Fruit fly (Drosophila melanogaster): ENCODE measurements around the gene mRpL38.

Gene mRpL38

DNA sequence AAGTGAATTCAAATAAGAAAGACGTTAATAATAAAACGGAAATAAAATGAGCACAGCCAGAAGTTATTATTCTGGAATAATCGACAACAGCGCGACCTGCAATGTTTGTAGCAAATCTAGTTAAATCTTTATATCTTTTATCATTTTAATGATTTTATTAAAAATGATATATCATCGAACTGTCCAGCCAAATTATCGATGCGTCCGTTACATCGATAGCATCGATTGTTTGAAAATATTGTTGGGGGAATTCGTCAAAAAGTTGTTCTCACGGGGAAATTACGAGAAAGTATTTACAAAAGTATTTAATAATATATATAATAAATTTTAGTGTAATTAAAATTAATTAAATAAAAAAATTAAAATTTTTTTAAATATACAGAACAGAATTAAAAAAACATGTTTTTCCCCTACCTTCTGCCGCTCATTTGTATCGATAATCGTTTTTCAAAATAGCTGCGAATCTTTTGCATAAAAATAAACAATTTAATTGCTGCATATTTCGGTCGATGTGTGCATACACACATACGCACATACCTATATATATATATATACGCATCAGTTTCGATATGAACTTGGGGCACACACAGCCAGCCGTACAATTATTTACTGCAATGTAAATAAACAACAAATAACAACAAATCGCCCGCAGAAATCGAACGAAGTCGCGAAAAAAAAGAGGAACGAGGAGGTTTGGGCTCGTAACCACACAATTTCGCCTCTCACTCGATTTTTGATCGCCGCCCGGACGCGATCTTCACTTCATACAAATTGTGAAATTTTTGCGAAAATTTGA is 17.1 kb downstream of the mRpL38 start, which contains the start of gene CG32599 (continued):
- TF ChIP-seq prd (optimal IDR thresholded peaks at IDR 0.05), result no peak
- TF ChIP-seq prd (GFP tag; IDR thresholded peaks at IDR 0.05), result peak; percentile 67; the same call in 2 of the 3 replicates
- TF ChIP-seq CG4730 (GFP tag; IDR thresholded peaks at IDR 0.05), result peak; percentile 42; the same call in 1 of the 2 replicates
- peak; percentile 19; the same call in 1 of the 3 replicates for TF ChIP-seq ci (GFP tag; IDR thresholded peaks at IDR 0.05)
- no peak for TF ChIP-seq ATbp (GFP tag; optimal IDR thresholded peaks at IDR 0.05)
- peak; percentile 23; the same call in 1 of the 3 replicates for TF ChIP-seq B-H1 (GFP tag; IDR thresholded peaks at IDR 0.05)
- TF ChIP-seq ara (GFP tag; IDR thresholded peaks at IDR 0.05), result peak; percentile 58; the same call in 1 of the 2 replicates
- peak; percentile 53 for TF ChIP-seq stwl (tag; optimal IDR thresholded peaks at IDR 0.05)
- no peak for TF ChIP-seq CG16863 (GFP tag; optimal IDR thresholded peaks at IDR 0.05)
- peak; percentile 36 for TF ChIP-seq PHDP (tag; optimal IDR thresholded peaks at IDR 0.05)
- peak; percentile 31; the same call in 1 of the 2 replicates for TF ChIP-seq al (GFP tag; IDR thresholded peaks at IDR 0.05)
- peak; percentile 61 for TF ChIP-seq nerfin-2 (GFP tag; IDR thresholded peaks at IDR 0.05; ENCODE audit: partially characterized antibody)
- peak; percentile 45 for TF ChIP-seq CG15269 (tag; optimal IDR thresholded peaks at IDR 0.05)
- TF ChIP-seq CG7987 (GFP tag; optimal IDR thresholded peaks at IDR 0.05), result no peak
- peak; percentile 55 for TF ChIP-seq CoRest (tag; optimal IDR thresholded peaks at IDR 0.05)
- TF ChIP-seq cg (GFP tag; optimal IDR thresholded peaks at IDR 0.05), result no peak
- TF ChIP-seq fd96Cb (tag; optimal IDR thresholded peaks at IDR 0.05), result peak; percentile 29
- TF ChIP-seq Bgb (GFP tag; IDR thresholded peaks at IDR 0.05; ENCODE audit: partially characterized antibody), result peak; percentile 63
- 0 out of 3 replicates have a peak, but pooled peaks have one; percentile 40 for TF ChIP-seq Doc3 (GFP tag; IDR thresholded peaks at IDR 0.05; ENCODE audit: partially characterized antibody)
- peak; percentile 51 for TF ChIP-seq tgo (GFP tag; IDR thresholded peaks at IDR 0.05)
- peak; percentile 21 for TF ChIP-seq dmrt99B (tag; optimal IDR thresholded peaks at IDR 0.05)
- TF ChIP-seq eyg (GFP tag; optimal IDR thresholded peaks at IDR 0.05), result no peak
- TF ChIP-seq ap (GFP tag; IDR thresholded peaks at IDR 0.05), result peak; percentile 55
- no peak for TF ChIP-seq CG33557 (GFP tag; optimal IDR thresholded peaks at IDR 0.05)
- peak; percentile 27 for TF ChIP-seq gfzf (GFP tag; optimal IDR thresholded peaks at IDR 0.05)
- peak in 1 of 3 experiments; percentile 16 for TF ChIP-seq lola (GFP tag; optimal IDR thresholded peaks at IDR 0.05)
- TF ChIP-seq lab (GFP tag; optimal IDR thresholded peaks at IDR 0.05), result peak; percentile 27
- TF ChIP-seq Myb (GFP tag; optimal IDR thresholded peaks at IDR 0.05), result peak; percentile 51
- TF ChIP-seq CG34224 (GFP tag; IDR thresholded peaks at IDR 0.05; ENCODE audit: partially characterized antibody), result peak; percentile 54; the same call in 1 of the 3 replicates
- peak; percentile 43; the same call in 1 of the 2 replicates for TF ChIP-seq CG1024 (GFP tag; IDR thresholded peaks at IDR 0.05)
- peak; percentile 10 for TF ChIP-seq CG18599 (GFP tag; optimal IDR thresholded peaks at IDR 0.05)
- peak; percentile 41; the same call in 1 of the 3 replicates for TF ChIP-seq CG17361 (GFP tag; IDR thresholded peaks at IDR 0.05)
- TF ChIP-seq Ptx1 (GFP tag; IDR thresholded peaks at IDR 0.05), result peak; percentile 66
- no peak for TF ChIP-seq CG3726 (GFP tag; IDR thresholded peaks at IDR 0.05)
- peak; percentile 43 for TF ChIP-seq CG17359 (tag; optimal IDR thresholded peaks at IDR 0.05)
- TF ChIP-seq CG10267 (tag; optimal IDR thresholded peaks at IDR 0.05), result peak; percentile 44
- no peak for TF ChIP-seq CG12299 (tag; optimal IDR thresholded peaks at IDR 0.05)
- peak; percentile 62 for TF ChIP-seq Xrp1 (GFP tag; IDR thresholded peaks at IDR 0.05)
- peak; percentile 40 for TF ChIP-seq Ssrp (tag; optimal IDR thresholded peaks at IDR 0.05)
- peak; percentile 21 for TF ChIP-seq CG15696 (tag; optimal IDR thresholded peaks at IDR 0.05)
- TF ChIP-seq CG2129 (GFP tag; IDR thresholded peaks at IDR 0.05; ENCODE audit: partially characterized antibody), result no peak; the same call in 1 of the 2 replicates
- no peak for TF ChIP-seq CG4854 (GFP tag; optimal IDR thresholded peaks at IDR 0.05)
- TF ChIP-seq Sox100B (GFP tag; optimal IDR thresholded peaks at IDR 0.05), result peak; percentile 27
- TF ChIP-seq CG12391 (tag; optimal IDR thresholded peaks at IDR 0.05), result peak; percentile 62
- TF ChIP-seq ase (GFP tag; IDR thresholded peaks at IDR 0.05), result peak; percentile 54; the same call in 1 of the 3 replicates
- no peak for TF ChIP-seq CG4404 (GFP tag; IDR thresholded peaks at IDR 0.05)
- TF ChIP-seq CG34422 (GFP tag; IDR thresholded peaks at IDR 0.05), result 0 out of 3 replicates have a peak, but pooled peaks have one; percentile 7

Measured in whole organism, embryonic.